Fruit fly (Drosophila melanogaster) whole organism, embryonic: ENCODE results near the gene CG3457.

Experiments
- Atf-2 ChIP-seq: fragments of 200-800 bp; sonication (Bioruptor generic); optimal IDR thresholded peaks from 2 replicates; lab custom pipeline; 2016; ENCODE audit warnings: missing biosample characterization, missing genetic modification characterization
- Bgb ChIP-seq: fragments of 200-800 bp; sonication (Bioruptor generic); IDR thresholded peaks from 2 replicates; pipeline ENCODE4 v1.3.6; 2022; ENCODE audit warnings: missing biosample characterization, missing genetic modification characterization; ENCODE audit not compliant: partially characterized antibody
- CG10431 ChIP-seq: fragments of 200-800 bp; sonication (Bioruptor generic); optimal IDR thresholded peaks from 3 replicates; lab custom pipeline; 2018; ENCODE audit warnings: missing biosample characterization, mild to moderate bottlenecking, missing genetic modification characterization
- CG13775 ChIP-seq: fragments of 200-800 bp; sonication (Bioruptor generic); optimal IDR thresholded peaks from 3 replicates; lab custom pipeline; 2017; ENCODE audit warnings: missing biosample characterization, mild to moderate bottlenecking, missing genetic modification characterization
- CG14014 ChIP-seq: fragments of 200-800 bp; sonication (Bioruptor generic); IDR thresholded peaks from 2 replicates; pipeline ENCODE4 v1.3.6; 2022; ENCODE audit warnings: missing biosample characterization, missing genetic modification characterization
- CG14050 ChIP-seq: fragments of 200-800 bp; sonication (Bioruptor generic); IDR thresholded peaks from 3 replicates; pipeline ENCODE4 v1.3.6; 2022; ENCODE audit warnings: missing biosample characterization, missing genetic modification characterization
- CG15269 ChIP-seq: fragments of 200-800 bp; sonication (Bioruptor generic); optimal IDR thresholded peaks from 2 replicates; lab custom pipeline; 2018; ENCODE audit warnings: missing biosample characterization, mild to moderate bottlenecking, missing genetic modification characterization, moderate library complexity
- CG16779 ChIP-seq: fragments of 200-800 bp; sonication (Bioruptor generic); IDR thresholded peaks from 2 replicates; pipeline ENCODE4 v1.3.6; 2022; ENCODE audit warnings: missing biosample characterization, missing genetic modification characterization
- CG17612 ChIP-seq: fragments of 200-800 bp; sonication (Bioruptor generic); IDR thresholded peaks from 2 replicates; pipeline ENCODE4 v1.3.6; 2022; ENCODE audit warnings: missing biosample characterization, missing genetic modification characterization
- CG17829 ChIP-seq: fragments of 200-800 bp; optimal IDR thresholded peaks from 2 replicates; lab custom pipeline; 2019; ENCODE audit warnings: missing biosample characterization, mild to moderate bottlenecking, missing genetic modification characterization, moderate library complexity
- CG17912 ChIP-seq: fragments of 200-800 bp; sonication (Bioruptor generic); optimal IDR thresholded peaks from 2 replicates; lab custom pipeline; 2018; ENCODE audit warnings: missing biosample characterization, mild to moderate bottlenecking, missing genetic modification characterization
- CG2116 ChIP-seq: fragments of 200-800 bp; sonication (Bioruptor generic); optimal IDR thresholded peaks from 3 replicates; lab custom pipeline; 2018; ENCODE audit warnings: missing biosample characterization, mild to moderate bottlenecking, missing genetic modification characterization
- CG2889 ChIP-seq: fragments of 200-800 bp; sonication (Bioruptor generic); IDR thresholded peaks from 3 replicates; pipeline ENCODE4 v1.3.6; 2022; ENCODE audit warnings: missing biosample characterization, missing genetic modification characterization
- CG32767 ChIP-seq: fragments of 200-800 bp; sonication (Bioruptor generic); IDR thresholded peaks from 2 replicates; pipeline ENCODE4 v1.3.6; 2022; ENCODE audit warnings: missing biosample characterization, missing genetic modification characterization
- CG34224 ChIP-seq: fragments of 200-800 bp; sonication (Bioruptor generic); IDR thresholded peaks from 3 replicates; pipeline ENCODE4 v1.3.6; 2022; ENCODE audit warnings: missing biosample characterization, missing genetic modification characterization; ENCODE audit not compliant: partially characterized antibody
- CG3726 ChIP-seq: fragments of 200-800 bp; sonication (Bioruptor generic); IDR thresholded peaks from 3 replicates; pipeline ENCODE4, ENCODE4 v1.3.6; 2022; ENCODE audit warnings: missing biosample characterization, missing genetic modification characterization
- CG3995 ChIP-seq: fragments of 200-800 bp; sonication (Bioruptor generic); optimal IDR thresholded peaks from 3 replicates; lab custom pipeline; 2016; ENCODE audit warnings: missing biosample characterization, missing genetic modification characterization
- CG7786 ChIP-seq: fragments of 200-800 bp; sonication (Bioruptor generic); optimal IDR thresholded peaks from 2 replicates; lab custom pipeline; 2016; ENCODE audit warnings: missing biosample characterization, missing genetic modification characterization
- CG7928 ChIP-seq: fragments of 200-800 bp; sonication (Bioruptor generic); optimal IDR thresholded peaks from 2 replicates; lab custom pipeline; 2017; ENCODE audit warnings: missing biosample characterization, mild to moderate bottlenecking, missing genetic modification characterization
- CG7987 ChIP-seq: fragments of 200-800 bp; sonication (Bioruptor generic); optimal IDR thresholded peaks from 2 replicates; lab custom pipeline; 2018; ENCODE audit warnings: missing biosample characterization, mild to moderate bottlenecking, missing genetic modification characterization, moderate library complexity
- D ChIP-seq, 2 experiments: fragments of 200-800 bp in 1 of 2; fragments of >200 bp in 1 of 2; sonication (Bioruptor generic) in 1 of 2; optimal IDR thresholded peaks; 2 replicates in 1 of 2; 3 replicates in 1 of 2; lab custom pipeline; 2017; ENCODE audit warnings: mild to moderate bottlenecking in 1 of 2, missing biosample characterization in 1 of 2, missing genetic modification characterization in 1 of 2, missing genetic modification reagents in 1 of 2
- Fer2 ChIP-seq: fragments of 200-800 bp; sonication (Bioruptor generic); optimal IDR thresholded peaks from 2 replicates; lab custom pipeline; 2018; ENCODE audit warnings: missing biosample characterization, mild to moderate bottlenecking, missing genetic modification characterization, moderate library complexity
- H15 ChIP-seq: fragments of 200-800 bp; sonication (Bioruptor generic); IDR thresholded peaks from 3 replicates; pipeline ENCODE4 v1.3.6; 2022; ENCODE audit warnings: missing biosample characterization, missing genetic modification characterization
- MBD-R2 ChIP-seq: fragments of 200-800 bp; sonication (Bioruptor generic); IDR thresholded peaks from 2 replicates; pipeline ENCODE4 v1.3.6; 2022; ENCODE audit warnings: missing biosample characterization, missing genetic modification characterization
- Mrtf ChIP-seq: fragments of 200-800 bp; sonication (Bioruptor generic); IDR thresholded peaks from 3 replicates; pipeline ENCODE4 v1.3.6; 2022; ENCODE audit warnings: missing biosample characterization, missing genetic modification characterization
- NC2β ChIP-seq: fragments of 200-800 bp; sonication (Bioruptor generic); optimal IDR thresholded peaks from 2 replicates; lab custom pipeline; 2016; ENCODE audit warnings: missing biosample characterization, missing genetic modification characterization
- Nf-YA ChIP-seq: fragments of 200-800 bp; sonication (Bioruptor generic); IDR thresholded peaks from 2 replicates; pipeline ENCODE4 v1.3.6; 2022; ENCODE audit warnings: missing biosample characterization, missing genetic modification characterization
- Side ChIP-seq: fragments of 200-800 bp; sonication (Bioruptor generic); optimal IDR thresholded peaks from 2 replicates; lab custom pipeline; 2016; ENCODE audit warnings: missing biosample characterization, missing genetic modification characterization
- Sox100B ChIP-seq: fragments of 200-800 bp; sonication (Bioruptor generic); optimal IDR thresholded peaks from 3 replicates; lab custom pipeline; 2018; ENCODE audit warnings: missing biosample characterization, mild to moderate bottlenecking, missing genetic modification characterization
- Xrp1 ChIP-seq: fragments of 200-800 bp; sonication (Bioruptor generic); IDR thresholded peaks from 2 replicates; pipeline ENCODE4 v1.3.6; 2022; ENCODE audit warnings: missing biosample characterization, missing genetic modification characterization
- ara ChIP-seq: fragments of 200-800 bp; sonication (Bioruptor generic); IDR thresholded peaks from 2 replicates; pipeline ENCODE4 v1.3.6; 2022; ENCODE audit warnings: missing biosample characterization, missing genetic modification characterization
- bab2 ChIP-seq: fragments of 200-800 bp; sonication (Bioruptor generic); optimal IDR thresholded peaks from 2 replicates; lab custom pipeline; 2016; ENCODE audit warnings: missing biosample characterization, missing genetic modification characterization
- bowl ChIP-seq: fragments of 200-800 bp; sonication (Bioruptor generic); IDR thresholded peaks from 2 replicates; pipeline ENCODE4 v1.3.6; 2022; ENCODE audit warnings: missing biosample characterization, missing genetic modification characterization
- chm ChIP-seq: fragments of 200-800 bp; sonication (Bioruptor generic); IDR thresholded peaks from 2 replicates; pipeline ENCODE4 v1.3.6; 2022; ENCODE audit warnings: missing biosample characterization, missing genetic modification characterization
- crp ChIP-seq, 2 experiments: fragments of 200-800 bp; sonication (Bioruptor generic); optimal IDR thresholded peaks; 2 replicates in 1 of 2; 3 replicates in 1 of 2; lab custom pipeline; 2017; ENCODE audit warnings: missing biosample characterization in 2 of 2, missing genetic modification characterization in 2 of 2, mild to moderate bottlenecking in 1 of 2, moderate library complexity in 1 of 2
- dimm ChIP-seq: fragments of 200-800 bp; sonication (Bioruptor generic); IDR thresholded peaks from 2 replicates; pipeline ENCODE4 v1.3.6; 2022; ENCODE audit warnings: missing biosample characterization, missing genetic modification characterization
- dpn ChIP-seq, 2 experiments: fragments of 200-800 bp; sonication (Bioruptor generic); optimal IDR thresholded peaks; 3 replicates each; lab custom pipeline; 2016; ENCODE audit warnings: missing biosample characterization in 2 of 2, missing genetic modification characterization in 2 of 2
- fd102C ChIP-seq: fragments of 200-800 bp; sonication (Bioruptor generic); optimal IDR thresholded peaks from 2 replicates; lab custom pipeline; 2018; ENCODE audit warnings: missing biosample characterization, mild to moderate bottlenecking, missing genetic modification characterization, moderate library complexity
- gcm ChIP-seq: fragments of 200-800 bp; sonication (Bioruptor generic); optimal IDR thresholded peaks from 2 replicates; lab custom pipeline; 2019; ENCODE audit warnings: missing biosample characterization, mild to moderate bottlenecking, missing genetic modification characterization, moderate library complexity
- gro ChIP-seq: fragments of 200-800 bp; sonication (Bioruptor generic); optimal IDR thresholded peaks from 2 replicates; lab custom pipeline; 2016; ENCODE audit warnings: missing biosample characterization, missing genetic modification characterization
- ind ChIP-seq: fragments of 200-800 bp; sonication (Bioruptor generic); optimal IDR thresholded peaks from 3 replicates; lab custom pipeline; 2016; ENCODE audit warnings: missing biosample characterization, missing genetic modification characterization
- lmd ChIP-seq: fragments of 200-800 bp; sonication (Bioruptor generic); IDR thresholded peaks from 2 replicates; pipeline ENCODE4 v1.3.6; 2022; ENCODE audit warnings: missing biosample characterization, missing genetic modification characterization
- luna ChIP-seq: fragments of 200-800 bp; sonication (Bioruptor generic); optimal IDR thresholded peaks from 2 replicates; lab custom pipeline; 2016; ENCODE audit warnings: missing biosample characterization, missing genetic modification characterization
- mld ChIP-seq: fragments of 200-800 bp; sonication (Bioruptor generic); IDR thresholded peaks from 3 replicates; pipeline ENCODE4 v1.3.6; 2022; ENCODE audit warnings: missing biosample characterization, missing genetic modification characterization; ENCODE audit not compliant: partially characterized antibody
- org-1 ChIP-seq: fragments of 200-800 bp; sonication (Bioruptor generic); optimal IDR thresholded peaks from 2 replicates; lab custom pipeline; 2017; ENCODE audit warnings: missing biosample characterization, missing genetic modification characterization
- pho ChIP-seq: fragments of 200-800 bp; sonication (Bioruptor generic); optimal IDR thresholded peaks from 2 replicates; lab custom pipeline; 2016; ENCODE audit warnings: missing biosample characterization, missing genetic modification characterization
- sd ChIP-seq: fragments of 200-800 bp; sonication (Bioruptor generic); optimal IDR thresholded peaks from 3 replicates; lab custom pipeline; 2018; ENCODE audit warnings: missing biosample characterization, mild to moderate bottlenecking, missing genetic modification characterization, moderate library complexity
- sens ChIP-seq: fragments of 200-800 bp; sonication (Bioruptor generic); peaks from one replicate; lab custom pipeline; 2016; ENCODE audit warnings: missing biosample characterization, missing genetic modification characterization
- seq ChIP-seq: fragments of 200-800 bp; sonication (Bioruptor generic); IDR thresholded peaks from 2 replicates; pipeline ENCODE4 v1.3.6; 2022; ENCODE audit warnings: missing biosample characterization, missing genetic modification characterization
- tin ChIP-seq: fragments of 200-800 bp; sonication (Bioruptor generic); optimal IDR thresholded peaks from 3 replicates; lab custom pipeline; 2016; ENCODE audit warnings: missing biosample characterization, missing genetic modification characterization
- z ChIP-seq: fragments of 200-800 bp; sonication (Bioruptor generic); IDR thresholded peaks from 3 replicates; pipeline ENCODE4 v1.3.6; 2022; ENCODE audit warnings: missing biosample characterization, missing genetic modification characterization

Gene CG3457

dm6 chrX:2141854-2142216, 45.8 kb upstream of the CG3457 start (continued):
- TF ChIP-seq CG34224 (GFP tag; lab: Robert Waterston, UW) (no peak), chm (GFP tag; lab: Robert Waterston, UW) (peak; percentile 75; the same call in 1 of the 2 replicates), dpn (GFP tag; optimal IDR thresholded peaks at IDR 0.05; lab: Kevin White, UChicago) (peak in 1 of 2 experiments; percentile 11), CG14014 (GFP tag; lab: Robert Waterston, UW) (peak; percentile 44; the same call in 1 of the 2 replicates), CG3995 (GFP tag; lab: Kevin White, UChicago) (peak; percentile 18), seq (GFP tag; lab: Robert Waterston, UW) (peak; percentile 48; the same call in 1 of the 2 replicates), CG2889 (GFP tag; lab: Robert Waterston, UW) (no peak), Atf-2 (GFP tag; lab: Kevin White, UChicago) (no peak), gcm (GFP tag; lab: Kevin White, UChicago) (peak; percentile 1), CG3726 (GFP tag; lab: Robert Waterston, UW) (no peak), CG14050 (GFP tag; lab: Robert Waterston, UW) (peak; percentile 46; the same call in 1 of the 3 replicates), ind (GFP tag; lab: Kevin White, UChicago) (peak; percentile 50), CG32767 (GFP tag; lab: Robert Waterston, UW) (no peak), gro (no peak), ara (GFP tag; lab: Robert Waterston, UW) (0 out of 2 replicates have a peak, but pooled peaks have one; percentile 39), org-1 (peak; percentile 21), pho (GFP tag; lab: Kevin White, UChicago) (peak; percentile 10), bab2 (peak; percentile 29), Mrtf (GFP tag; lab: Robert Waterston, UW) (no peak), Xrp1 (GFP tag; lab: Robert Waterston, UW) (peak; percentile 39; the same call in 1 of the 2 replicates), CG13775 (GFP tag; lab: Kevin White, UChicago) (peak; percentile 19), mld (GFP tag; lab: Robert Waterston, UW) (no peak), CG17612 (GFP tag; lab: Robert Waterston, UW) (no peak), crp (GFP tag; optimal IDR thresholded peaks at IDR 0.05; lab: Kevin White, UChicago) (no peak), CG15269 (tag; lab: Kevin White, UChicago) (peak; percentile 62), bowl (no peak), H15 (no peak), sd (tag; lab: Kevin White, UChicago) (peak; percentile 46), CG2116 (GFP tag; lab: Kevin White, UChicago) (no peak), D (optimal IDR thresholded peaks at IDR 0.05; lab: Kevin White, UChicago) (no peak), D (GFP tag; optimal IDR thresholded peaks at IDR 0.05; lab: Kevin White, UChicago) (peak; percentile 7), Fer2 (no peak), lmd (GFP tag; lab: Robert Waterston, UW) (peak; percentile 38; the same call in 1 of the 2 replicates), CG10431 (GFP tag; lab: Kevin White, UChicago) (peak; percentile 56), Bgb (GFP tag; lab: Robert Waterston, UW) (no peak), NC2β (GFP tag; lab: Kevin White, UChicago) (no peak), CG7786 (no peak), Sox100B (GFP tag; lab: Kevin White, UChicago) (no peak), CG16779 (no peak), CG17912 (GFP tag; lab: Kevin White, UChicago) (peak; percentile 79), Side (GFP tag; lab: Kevin White, UChicago) (no peak), z (peak; percentile 37; the same call in 1 of the 3 replicates), Nf-YA (GFP tag; lab: Robert Waterston, UW) (no peak), tin (no peak), CG7928 (GFP tag; lab: Kevin White, UChicago) (peak; percentile 84), CG17829 (tag; lab: Kevin White, UChicago) (no peak), fd102C (GFP tag; lab: Kevin White, UChicago) (peak; percentile 38), CG7987 (GFP tag; lab: Kevin White, UChicago) (peak; percentile 86), dimm (no peak), MBD-R2 (GFP tag; lab: Robert Waterston, UW) (peak; percentile 16; the same call in 1 of the 2 replicates), sens (GFP tag; lab: Kevin White, UChicago) (peak; percentile 66), luna (GFP tag; lab: Kevin White, UChicago) (no peak)
